Fruit fly (Drosophila melanogaster) whole organism, embryonic: ENCODE results near the gene CG7320.

Source experiments
- Abd-B ChIP-seq: fragments of 200-800 bp; sonication (Bioruptor generic); optimal IDR thresholded peaks from 2 replicates; lab custom pipeline; 2018; ENCODE audit warnings: missing biosample characterization, mild to moderate bottlenecking, missing genetic modification characterization, moderate library complexity
- Blimp-1 ChIP-seq: fragments of 200-800 bp; sonication (Bioruptor generic); optimal IDR thresholded peaks from 3 replicates; lab custom pipeline; 2018; ENCODE audit warnings: missing biosample characterization, missing genetic modification characterization, mild to moderate bottlenecking, moderate library complexity, missing genetic modification reagents
- CG1024 ChIP-seq: fragments of 200-800 bp; sonication (Bioruptor generic); IDR thresholded peaks from 2 replicates; pipeline ENCODE4 v1.3.6; 2022; ENCODE audit warnings: missing biosample characterization, missing genetic modification characterization
- CG12236 ChIP-seq: fragments of 200-800 bp; sonication (Bioruptor generic); optimal IDR thresholded peaks from 2 replicates; lab custom pipeline; 2016; ENCODE audit warnings: missing biosample characterization, missing genetic modification characterization
- CG12391 ChIP-seq: fragments of 200-800 bp; sonication (Bioruptor generic); optimal IDR thresholded peaks from 3 replicates; lab custom pipeline; 2018; ENCODE audit warnings: missing biosample characterization, mild to moderate bottlenecking, missing genetic modification characterization, moderate library complexity
- CG12659 ChIP-seq: fragments of 200-800 bp; sonication (Bioruptor generic); optimal IDR thresholded peaks from 3 replicates; lab custom pipeline; 2017; ENCODE audit warnings: mild to moderate bottlenecking, missing biosample characterization, missing genetic modification reagents, missing genetic modification characterization
- CG13123 ChIP-seq: fragments of 200-800 bp; sonication (Bioruptor generic); optimal IDR thresholded peaks from 2 replicates; lab custom pipeline; 2016; ENCODE audit warnings: missing biosample characterization, missing genetic modification characterization
- CG15073 ChIP-seq: fragments of 200-800 bp; sonication (Bioruptor generic); optimal IDR thresholded peaks from 2 replicates; lab custom pipeline; 2016; ENCODE audit warnings: missing biosample characterization, missing genetic modification characterization
- CG15601 ChIP-seq: fragments of 200-800 bp; sonication (Bioruptor generic); optimal IDR thresholded peaks from 3 replicates; lab custom pipeline; 2019; ENCODE audit warnings: missing biosample characterization, mild to moderate bottlenecking, missing genetic modification characterization, moderate library complexity
- CG18476 ChIP-seq: fragments of 200-800 bp; sonication (Bioruptor generic); optimal IDR thresholded peaks from 2 replicates; lab custom pipeline; 2016; ENCODE audit warnings: missing biosample characterization, mild to moderate bottlenecking, missing genetic modification characterization
- CG18619 ChIP-seq: fragments of 200-800 bp; sonication (Bioruptor generic); optimal IDR thresholded peaks from 3 replicates; lab custom pipeline; 2017; ENCODE audit warnings: missing biosample characterization, mild to moderate bottlenecking, missing genetic modification characterization
- CG2712 ChIP-seq: fragments of 200-800 bp; optimal IDR thresholded peaks from 3 replicates; lab custom pipeline; 2019; ENCODE audit warnings: missing biosample characterization, mild to moderate bottlenecking, missing genetic modification characterization, moderate library complexity
- CG31388 ChIP-seq: fragments of 200-800 bp; sonication (Bioruptor generic); optimal IDR thresholded peaks from 2 replicates; lab custom pipeline; 2016; ENCODE audit warnings: missing biosample characterization, missing genetic modification characterization
- CG32767 ChIP-seq: fragments of 200-800 bp; sonication (Bioruptor generic); IDR thresholded peaks from 2 replicates; pipeline ENCODE4 v1.3.6; 2022; ENCODE audit warnings: missing biosample characterization, missing genetic modification characterization
- CG43689 ChIP-seq: fragments of 200-800 bp; sonication (Bioruptor generic); IDR thresholded peaks from 2 replicates; pipeline ENCODE4 v1.3.6; 2022; ENCODE audit warnings: missing biosample characterization, missing genetic modification characterization
- CG6854 ChIP-seq: fragments of 200-800 bp; sonication (Bioruptor generic); optimal IDR thresholded peaks from 3 replicates; lab custom pipeline; 2017; ENCODE audit warnings: missing biosample characterization, mild to moderate bottlenecking, missing genetic modification characterization
- CG7786 ChIP-seq: fragments of 200-800 bp; sonication (Bioruptor generic); optimal IDR thresholded peaks from 2 replicates; lab custom pipeline; 2016; ENCODE audit warnings: missing biosample characterization, missing genetic modification characterization
- CG8478 ChIP-seq: fragments of >200 bp; optimal IDR thresholded peaks from 2 replicates; lab custom pipeline; 2018
- CG8944 ChIP-seq: fragments of 200-800 bp; sonication (Bioruptor generic); optimal IDR thresholded peaks from 3 replicates; lab custom pipeline; 2016; ENCODE audit warnings: missing biosample characterization, missing genetic modification characterization
- CTCF ChIP-seq: fragments of 200-800 bp; sonication (Bioruptor generic); optimal IDR thresholded peaks from 2 replicates; lab custom pipeline; 2017; ENCODE audit warnings: missing biosample characterization, mild to moderate bottlenecking, missing genetic modification characterization, moderate library complexity
- D19A ChIP-seq: fragments of 200-800 bp; optimal IDR thresholded peaks from 3 replicates; lab custom pipeline; 2019; ENCODE audit warnings: missing biosample characterization, mild to moderate bottlenecking, missing genetic modification characterization, moderate library complexity
- Dfd ChIP-seq, 2 experiments: fragments of >200 bp; optimal IDR thresholded peaks; 2 replicates each; lab custom pipeline; 2017; ENCODE audit warnings: missing biosample characterization in 2 of 2, missing genetic modification characterization in 2 of 2
- Fer1 ChIP-seq: fragments of 200-800 bp; sonication (Bioruptor generic); optimal IDR thresholded peaks from 2 replicates; lab custom pipeline; 2017; ENCODE audit warnings: missing biosample characterization, mild to moderate bottlenecking, missing genetic modification characterization
- GATAe ChIP-seq: fragments of 200-800 bp; sonication (Bioruptor generic); conservative IDR thresholded peaks from 2 replicates; pipeline ENCODE4 v1.3.6; 2022; ENCODE audit warnings: missing biosample characterization, missing genetic modification characterization
- Med ChIP-seq: fragments of 200-800 bp; sonication (Bioruptor generic); peaks from one replicate; lab custom pipeline; 2016; ENCODE audit warnings: missing biosample characterization, missing genetic modification characterization, mild to moderate bottlenecking, inconsistent platforms, moderate library complexity
- Meics ChIP-seq: fragments of 200-800 bp; sonication (Bioruptor generic); optimal IDR thresholded peaks from 2 replicates; lab custom pipeline; 2017; ENCODE audit warnings: missing biosample characterization, mild to moderate bottlenecking, missing genetic modification characterization
- Ravus ChIP-seq: fragments of 200-800 bp; sonication (Bioruptor generic); IDR thresholded peaks from 2 replicates; pipeline ENCODE4 v1.3.6; 2022; ENCODE audit warnings: missing biosample characterization, missing genetic modification characterization
- Trl ChIP-seq, 3 experiments: fragments of >200 bp in 2 of 3; fragments of 200-800 bp in 1 of 3; sonication (Bioruptor generic) in 1 of 3; optimal IDR thresholded peaks; 2 replicates in 1 of 3; 3 replicates in 2 of 3; lab custom pipeline; 2016 to 2017; ENCODE audit warnings: missing biosample characterization in 1 of 3, missing genetic modification characterization in 1 of 3
- Xbp1 ChIP-seq: fragments of 200-800 bp; sonication (Bioruptor generic); optimal IDR thresholded peaks from 3 replicates; lab custom pipeline; 2016; ENCODE audit warnings: missing biosample characterization, mild to moderate bottlenecking, missing genetic modification characterization
- ash1 ChIP-seq: fragments of 200-800 bp; sonication (Bioruptor generic); optimal IDR thresholded peaks from 2 replicates; lab custom pipeline; 2018; ENCODE audit warnings: missing biosample characterization, mild to moderate bottlenecking, missing genetic modification characterization
- dpn ChIP-seq, 2 experiments: fragments of 200-800 bp; sonication (Bioruptor generic); optimal IDR thresholded peaks; 3 replicates each; lab custom pipeline; 2016; ENCODE audit warnings: missing biosample characterization in 2 of 2, missing genetic modification characterization in 2 of 2
- ems ChIP-seq: fragments of 200-800 bp; sonication (Bioruptor generic); optimal IDR thresholded peaks from 3 replicates; lab custom pipeline; 2016; ENCODE audit warnings: missing biosample characterization, missing genetic modification characterization
- fru ChIP-seq: fragments of >200 bp; optimal IDR thresholded peaks from 2 replicates; lab custom pipeline; 2017
- gce ChIP-seq: fragments of 200-800 bp; sonication (Bioruptor generic); IDR thresholded peaks from 3 replicates; pipeline ENCODE4 v1.3.6; 2022; ENCODE audit warnings: missing biosample characterization, missing genetic modification characterization
- gcm ChIP-seq: fragments of 200-800 bp; sonication (Bioruptor generic); optimal IDR thresholded peaks from 2 replicates; lab custom pipeline; 2019; ENCODE audit warnings: missing biosample characterization, mild to moderate bottlenecking, missing genetic modification characterization, moderate library complexity
- grn ChIP-seq: fragments of 200-800 bp; sonication (Bioruptor generic); optimal IDR thresholded peaks from 3 replicates; lab custom pipeline; 2017; ENCODE audit warnings: missing biosample characterization, missing genetic modification characterization
- gsb ChIP-seq: fragments of 200-800 bp; sonication (Bioruptor generic); IDR thresholded peaks from 2 replicates; pipeline ENCODE4 v1.3.6; 2022; ENCODE audit warnings: missing biosample characterization, missing genetic modification characterization
- hkb ChIP-seq, 2 experiments: fragments of 200-800 bp in 1 of 2; fragments of >200 bp in 1 of 2; sonication (Bioruptor generic) in 1 of 2; IDR thresholded peaks in 1 of 2; optimal IDR thresholded peaks in 1 of 2; 2 replicates each; pipeline versions ENCODE4 v1.3.6 to Lab custom; 2017 to 2022; ENCODE audit warnings: missing biosample characterization in 1 of 2, missing genetic modification characterization in 1 of 2
- jigr1 ChIP-seq: fragments of 200-800 bp; sonication (Bioruptor generic); IDR thresholded peaks from 3 replicates; pipeline ENCODE4 v1.3.6; 2022; ENCODE audit warnings: missing biosample characterization, missing genetic modification characterization
- ken ChIP-seq: fragments of 200-800 bp; sonication (Bioruptor generic); IDR thresholded peaks from 3 replicates; pipeline ENCODE4 v1.3.6; 2022; ENCODE audit warnings: missing biosample characterization, missing genetic modification characterization
- lilli ChIP-seq: fragments of 200-800 bp; sonication (Bioruptor generic); optimal IDR thresholded peaks from 3 replicates; lab custom pipeline; 2016; ENCODE audit warnings: missing biosample characterization, missing genetic modification characterization
- luna ChIP-seq: fragments of 200-800 bp; sonication (Bioruptor generic); optimal IDR thresholded peaks from 2 replicates; lab custom pipeline; 2016; ENCODE audit warnings: missing biosample characterization, missing genetic modification characterization
- repo ChIP-seq: fragments of 200-800 bp; sonication (Bioruptor generic); optimal IDR thresholded peaks from 2 replicates; lab custom pipeline; 2016; ENCODE audit warnings: missing biosample characterization, missing genetic modification characterization
- run ChIP-seq: fragments of 200-800 bp; sonication (Bioruptor generic); optimal IDR thresholded peaks from 3 replicates; lab custom pipeline; 2018; ENCODE audit warnings: missing biosample characterization, mild to moderate bottlenecking, missing genetic modification characterization
- sens-2 ChIP-seq: fragments of 200-800 bp; sonication (Bioruptor generic); IDR thresholded peaks from 2 replicates; pipeline ENCODE4 v1.3.6; 2022; ENCODE audit warnings: missing biosample characterization, missing genetic modification characterization
- stwl ChIP-seq: fragments of 200-800 bp; sonication (Bioruptor generic); optimal IDR thresholded peaks from 3 replicates; lab custom pipeline; 2018; ENCODE audit warnings: missing biosample characterization, mild to moderate bottlenecking, missing genetic modification characterization, moderate library complexity
- sug ChIP-seq: fragments of 200-800 bp; optimal IDR thresholded peaks from 2 replicates; lab custom pipeline; 2019; ENCODE audit warnings: missing biosample characterization, mild to moderate bottlenecking, missing genetic modification characterization, moderate library complexity
- tll ChIP-seq, 2 experiments: fragments of 200-800 bp in 1 of 2; fragments of >200 bp in 1 of 2; sonication (Bioruptor generic) in 1 of 2; optimal IDR thresholded peaks; 2 replicates each; lab custom pipeline; 2017 to 2019; ENCODE audit warnings: missing biosample characterization in 2 of 2, missing genetic modification characterization in 2 of 2, mild to moderate bottlenecking in 1 of 2, moderate library complexity in 1 of 2
- vnd ChIP-seq: fragments of 200-800 bp; sonication (Bioruptor generic); IDR thresholded peaks from 3 replicates; pipeline ENCODE4 v1.3.6; 2022; ENCODE audit warnings: missing biosample characterization, missing genetic modification characterization; ENCODE audit not compliant: partially characterized antibody
- vvl ChIP-seq: fragments of 200-800 bp; sonication (Bioruptor generic); IDR thresholded peaks from 2 replicates; pipeline ENCODE4 v1.3.6; 2022; ENCODE audit warnings: missing biosample characterization, missing genetic modification characterization
- zf30C ChIP-seq: fragments of 200-800 bp; sonication (Bioruptor generic); optimal IDR thresholded peaks from 3 replicates; lab custom pipeline; 2018; ENCODE audit warnings: missing biosample characterization, mild to moderate bottlenecking, missing genetic modification characterization
- zfh2 ChIP-seq: fragments of 200-800 bp; sonication (Bioruptor generic); optimal IDR thresholded peaks from 2 replicates; lab custom pipeline; 2016; ENCODE audit warnings: missing biosample characterization, missing genetic modification characterization

CG7320 gene

DNA sequence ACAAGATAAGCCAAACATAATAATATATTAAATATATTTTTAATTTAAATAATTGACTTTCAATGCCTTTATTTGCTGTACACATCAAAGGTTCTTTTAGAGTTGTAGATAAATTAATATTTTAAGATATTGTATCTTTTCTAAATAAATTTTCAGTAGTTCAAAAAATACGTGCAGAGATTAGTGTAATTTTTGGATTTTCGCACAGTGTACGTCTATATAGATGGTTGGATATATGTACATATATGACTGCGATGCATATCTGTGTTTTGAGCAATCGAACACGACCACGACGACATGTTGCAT lies 26.1 kb downstream of the CG7320 start (continued):
- TF ChIP-seq ems (GFP tag; lab: Kevin White, UChicago): no peak
- no peak for TF ChIP-seq tll (GFP tag; optimal IDR thresholded peaks at IDR 0.05; lab: Kevin White, UChicago)
- peak; percentile 63 for TF ChIP-seq CG12391
- no peak for TF ChIP-seq lilli
- no peak for TF ChIP-seq hkb (optimal IDR thresholded peaks at IDR 0.05; lab: Kevin White, UChicago)
- TF ChIP-seq hkb (GFP tag; IDR thresholded peaks at IDR 0.05; lab: Robert Waterston, UW): no peak
- TF ChIP-seq dpn (GFP tag; optimal IDR thresholded peaks at IDR 0.05; lab: Kevin White, UChicago): no peak

DNA sequence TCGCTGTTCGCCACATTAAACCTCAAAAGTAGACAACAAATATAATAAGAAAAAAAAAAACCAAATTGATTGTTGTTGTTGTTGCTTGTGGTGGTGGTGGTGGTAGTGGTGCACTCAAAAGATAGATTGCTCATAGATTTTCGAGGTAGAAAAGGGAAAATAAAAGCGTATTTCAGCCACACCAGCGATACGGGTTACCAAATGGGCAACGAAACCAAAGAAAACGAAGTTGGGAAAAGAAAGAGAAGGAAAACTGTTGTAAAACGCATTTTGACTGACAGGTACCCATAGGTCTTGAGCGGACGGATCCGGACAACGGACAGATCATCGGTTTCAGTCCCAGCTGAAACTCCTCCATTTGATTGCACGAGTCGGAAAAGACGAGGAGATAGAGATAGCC lies 27.2 kb downstream of the CG7320 start:
- TF ChIP-seq run: peak; percentile 17
- TF ChIP-seq zf30C (GFP tag; lab: Kevin White, UChicago): peak; percentile 40
- no peak for TF ChIP-seq gce
- no peak for TF ChIP-seq fru
- no peak for TF ChIP-seq D19A (tag; lab: Kevin White, UChicago)
- TF ChIP-seq CG7786 (GFP tag; lab: Kevin White, UChicago): no peak
- TF ChIP-seq zfh2 (GFP tag; lab: Kevin White, UChicago): no peak
- TF ChIP-seq CG8944 (GFP tag; lab: Kevin White, UChicago): no peak
- no peak for TF ChIP-seq CG8478 (lab: Kevin White, UChicago)
- TF ChIP-seq CG32767: no peak
- TF ChIP-seq CG12236 (GFP tag; lab: Kevin White, UChicago): no peak
- peak; percentile 22 for TF ChIP-seq gcm
- no peak for TF ChIP-seq CG13123 (GFP tag; lab: Kevin White, UChicago)
- TF ChIP-seq CG18476: no peak
- no peak for TF ChIP-seq CG31388 (GFP tag; lab: Kevin White, UChicago)
- no peak for TF ChIP-seq CG6854 (GFP tag; lab: Kevin White, UChicago)
- TF ChIP-seq vnd (GFP tag; lab: Robert Waterston, UW): no peak
- TF ChIP-seq jigr1 (GFP tag; lab: Robert Waterston, UW): no peak
- no peak for TF ChIP-seq CTCF
- TF ChIP-seq sug: no peak
- no peak for TF ChIP-seq Ravus
- TF ChIP-seq Med (GFP tag; lab: Kevin White, UChicago): no peak
- TF ChIP-seq Dfd (GFP tag; optimal IDR thresholded peaks at IDR 0.05; lab: Kevin White, UChicago): no peak
- TF ChIP-seq grn: peak; percentile 24
- TF ChIP-seq Meics: no peak
- no peak for TF ChIP-seq ken (GFP tag; lab: Robert Waterston, UW)
- no peak for TF ChIP-seq repo (GFP tag; lab: Kevin White, UChicago)
- TF ChIP-seq GATAe (GFP tag; lab: Robert Waterston, UW): no peak
- TF ChIP-seq CG15601: peak; percentile 6
- TF ChIP-seq CG2712: no peak
- TF ChIP-seq luna (GFP tag; lab: Kevin White, UChicago): no peak
- no peak for TF ChIP-seq CG12659 (GFP tag; lab: Kevin White, UChicago)
- TF ChIP-seq stwl (tag; lab: Kevin White, UChicago): no peak
- TF ChIP-seq Blimp-1 (GFP tag; lab: Kevin White, UChicago): peak; percentile 72
- TF ChIP-seq CG18619: no peak
- no peak for TF ChIP-seq ash1 (GFP tag; lab: Kevin White, UChicago)
- TF ChIP-seq CG1024: no peak
- TF ChIP-seq Abd-B (GFP tag; lab: Kevin White, UChicago): no peak
- TF ChIP-seq CG15073: no peak
- no peak for TF ChIP-seq Trl (optimal IDR thresholded peaks at IDR 0.05; lab: Kevin White, UChicago)
- TF ChIP-seq Trl (GFP tag; optimal IDR thresholded peaks at IDR 0.05; lab: Kevin White, UChicago): no peak
- TF ChIP-seq Xbp1 (GFP tag; lab: Kevin White, UChicago): no peak
- no peak for TF ChIP-seq sens-2
- TF ChIP-seq Fer1: no peak
- TF ChIP-seq gsb (GFP tag; lab: Robert Waterston, UW): no peak
- no peak for TF ChIP-seq CG43689 (GFP tag; lab: Robert Waterston, UW)
- peak; percentile 37; the same call in 1 of the 2 replicates for TF ChIP-seq vvl
